Fruit fly (Drosophila melanogaster): ENCODE data around the gene CG7304.

- TF ChIP-seq cic (GFP tag; optimal IDR thresholded peaks at IDR 0.05) (no peak), CG1620 (GFP tag; optimal IDR thresholded peaks at IDR 0.05) (no peak), CG7101 (tag; optimal IDR thresholded peaks at IDR 0.05) (no peak), tj (GFP tag; optimal IDR thresholded peaks at IDR 0.05) (no peak), Mnt (GFP tag; optimal IDR thresholded peaks at IDR 0.05) (no peak), ovo (GFP tag; optimal IDR thresholded peaks at IDR 0.05) (no peak), CG7045 (GFP tag; optimal IDR thresholded peaks at IDR 0.05) (no peak), CG11617 (GFP tag; optimal IDR thresholded peaks at IDR 0.05) (no peak), cnc (optimal IDR thresholded peaks at IDR 0.05) (no peak), kay (GFP tag; ENCODE audit: borderline replicate concordance) (no peak), CG12768 (GFP tag; optimal IDR thresholded peaks at IDR 0.05) (no peak)
These were observed 23.6 kb upstream of the CG7304 start, which contains the start of gene Eig71Ee for dm6 chr3L:15655910-15656309.

All from whole organism, adult.